Worm (Caenorhabditis elegans) whole organism, L1 larva: Measurements from ENCODE around the gene gst-20.

Experiments used
- C04F5.9 ChIP-seq: sonication (generic microtip); optimal IDR thresholded peaks from 2 replicates; lab custom pipeline; 2016; ENCODE audit warnings: missing genetic modification characterization, missing compliant biosample characterization
- C16A3.4 ChIP-seq: fragments of 150-350 bp; optimal IDR thresholded peaks from 2 replicates; lab custom pipeline; 2014; ENCODE audit warnings: missing biosample characterization, missing genetic modification characterization
- C34B4.2 ChIP-seq: sonication (generic microtip); optimal IDR thresholded peaks from 2 replicates; lab custom pipeline; 2017; ENCODE audit warnings: mild to moderate bottlenecking, missing genetic modification characterization, missing compliant biosample characterization
- F16B12.6 ChIP-seq: fragments of 150-350 bp; optimal IDR thresholded peaks from 2 replicates; lab custom pipeline; 2014; ENCODE audit warnings: missing biosample characterization, missing genetic modification characterization
- Y116A8C.19 ChIP-seq: sonication (generic microtip); optimal IDR thresholded peaks from 2 replicates; lab custom pipeline; 2016; ENCODE audit warnings: missing compliant biosample characterization, missing genetic modification characterization, borderline replicate concordance
- aha-1 ChIP-seq: fragments of 150-350 bp; optimal IDR thresholded peaks from 2 replicates; lab custom pipeline; 2014; ENCODE audit warnings: missing biosample characterization, missing genetic modification characterization
- ama-1 ChIP-seq: fragments of 150-350 bp; optimal IDR thresholded peaks from 2 replicates; lab custom pipeline; 2014
- blmp-1 ChIP-seq: fragments of 150-350 bp; optimal IDR thresholded peaks from 2 replicates; lab custom pipeline; 2014; ENCODE audit warnings: missing biosample characterization, missing genetic modification characterization
- ceh-63 ChIP-seq: fragments of 200-800 bp; sonication (Bioruptor generic); optimal IDR thresholded peaks from 2 replicates; lab custom pipeline; 2018; ENCODE audit warnings: mild to moderate bottlenecking, missing genetic modification characterization, missing compliant biosample characterization
- ceh-82 ChIP-seq, 3 experiments: fragments of 150-350 bp in 1 of 3; sonication (generic microtip) in 2 of 3; optimal IDR thresholded peaks; 2 replicates each; lab custom pipeline; 2014 to 2017; ENCODE audit warnings: missing biosample characterization in 3 of 3, missing genetic modification characterization in 3 of 3
- ces-1 ChIP-seq: fragments of 150-350 bp; optimal IDR thresholded peaks from 2 replicates; lab custom pipeline; 2014; ENCODE audit warnings: missing biosample characterization, missing genetic modification reagents, missing genetic modification characterization
- efl-1 ChIP-seq, 4 experiments: fragments of 150-350 bp; optimal IDR thresholded peaks in 3 of 4; peaks in 1 of 4; 1 replicate in 1 of 4; 2 replicates in 3 of 4; lab custom pipeline; 2014; ENCODE audit warnings: missing biosample characterization in 2 of 4, missing genetic modification characterization in 2 of 4, missing genetic modification reagents in 2 of 4
- efl-3 ChIP-seq: fragments of 200-800 bp; sonication (Bioruptor generic); optimal IDR thresholded peaks from 2 replicates; lab custom pipeline; 2018; ENCODE audit warnings: mild to moderate bottlenecking, missing genetic modification characterization, missing compliant biosample characterization
- elt-2 ChIP-seq: sonication (generic microtip); optimal IDR thresholded peaks from 2 replicates; lab custom pipeline; 2016; ENCODE audit warnings: missing genetic modification characterization, mild to moderate bottlenecking, inconsistent platforms, missing compliant biosample characterization, missing genetic modification reagents
- elt-3 ChIP-seq, 6 experiments: fragments of 150-350 bp in 1 of 6; sonication (generic microtip); optimal IDR thresholded peaks; 2 replicates each; lab custom pipeline; 2017 to 2018; ENCODE audit warnings: missing biosample characterization in 6 of 6, missing genetic modification characterization in 6 of 6, inconsistent platforms in 1 of 6
- fkh-10 ChIP-seq: sonication (generic microtip); optimal IDR thresholded peaks from 2 replicates; lab custom pipeline; 2017; ENCODE audit warnings: missing biosample characterization, missing genetic modification reagents, missing genetic modification characterization
- fkh-4 ChIP-seq: sonication (generic microtip); optimal IDR thresholded peaks from 2 replicates; lab custom pipeline; 2016; ENCODE audit warnings: missing compliant biosample characterization, missing genetic modification characterization, borderline replicate concordance
- fkh-8 ChIP-seq: sonication (generic microtip); optimal IDR thresholded peaks from 2 replicates; lab custom pipeline; 2016; ENCODE audit warnings: mild to moderate bottlenecking, missing genetic modification characterization, missing compliant biosample characterization
- fos-1 ChIP-seq: fragments of 150-350 bp; optimal IDR thresholded peaks from 2 replicates; lab custom pipeline; 2014; ENCODE audit warnings: missing biosample characterization, missing genetic modification characterization
- grh-1 ChIP-seq: fragments of 200-800 bp; sonication (Bioruptor generic); IDR thresholded peaks from 2 replicates; pipeline ENCODE4 v1.3.6; 2022; ENCODE audit warnings: missing genetic modification reagents, missing genetic modification characterization, missing compliant biosample characterization
- hlh-17 ChIP-seq: fragments of 200-800 bp; sonication (Bioruptor generic); optimal IDR thresholded peaks from 2 replicates; lab custom pipeline; 2018; ENCODE audit warnings: missing genetic modification characterization, mild to moderate bottlenecking, missing compliant biosample characterization, moderate library complexity, borderline replicate concordance
- hpl-2 ChIP-seq: fragments of 150-350 bp; optimal IDR thresholded peaks from 2 replicates; lab custom pipeline; 2014; ENCODE audit warnings: missing biosample characterization, missing genetic modification reagents, missing genetic modification characterization
- isw-1 ChIP-seq: fragments of 200-800 bp; sonication (Bioruptor generic); IDR thresholded peaks from 2 replicates; pipeline ENCODE4 v1.3.6; 2022; ENCODE audit warnings: missing genetic modification characterization, missing compliant biosample characterization
- jun-1 ChIP-seq: fragments of 150-350 bp; optimal IDR thresholded peaks from 2 replicates; lab custom pipeline; 2014; ENCODE audit warnings: missing biosample characterization, missing genetic modification reagents, missing genetic modification characterization
- lin-14 ChIP-seq: fragments of 200-800 bp; sonication (Bioruptor generic); optimal IDR thresholded peaks from 2 replicates; lab custom pipeline; 2018; ENCODE audit warnings: mild to moderate bottlenecking, missing genetic modification characterization, moderate library complexity, missing compliant biosample characterization
- lin-39 ChIP-seq: fragments of 150-350 bp; optimal IDR thresholded peaks from 2 replicates; lab custom pipeline; 2014; ENCODE audit warnings: missing biosample characterization, missing genetic modification reagents, missing genetic modification characterization
- lsy-2 ChIP-seq, 2 experiments: fragments of 150-350 bp; optimal IDR thresholded peaks; 2 replicates each; lab custom pipeline; 2014; ENCODE audit warnings: missing biosample characterization in 2 of 2, missing genetic modification characterization in 2 of 2
- mdl-1 ChIP-seq, 2 experiments: fragments of 150-350 bp; optimal IDR thresholded peaks; 2 replicates each; lab custom pipeline; 2014 to 2017; ENCODE audit warnings: missing biosample characterization in 2 of 2, missing genetic modification characterization in 2 of 2, inconsistent platforms in 1 of 2
- mep-1 ChIP-seq: fragments of 150-350 bp; optimal IDR thresholded peaks from 2 replicates; lab custom pipeline; 2014; ENCODE audit warnings: missing biosample characterization, missing genetic modification characterization
- nhr-12 ChIP-seq: sonication (generic microtip); optimal IDR thresholded peaks from 2 replicates; lab custom pipeline; 2017; ENCODE audit warnings: missing biosample characterization, missing genetic modification characterization
- nhr-19 ChIP-seq: fragments of 200-800 bp; sonication (Bioruptor generic); conservative IDR thresholded peaks from 2 replicates; pipeline ENCODE4 v1.3.6; 2022; ENCODE audit warnings: missing genetic modification characterization, missing compliant biosample characterization
- nhr-20 ChIP-seq: sonication (generic microtip); optimal IDR thresholded peaks from 2 replicates; lab custom pipeline; 2016; ENCODE audit warnings: mild to moderate bottlenecking, missing genetic modification characterization, missing compliant biosample characterization
- nhr-237 ChIP-seq: fragments of 150-350 bp; optimal IDR thresholded peaks from 2 replicates; lab custom pipeline; 2014; ENCODE audit warnings: missing biosample characterization, missing genetic modification characterization
- nhr-47 ChIP-seq: sonication (generic microtip); optimal IDR thresholded peaks from 2 replicates; lab custom pipeline; 2016; ENCODE audit warnings: mild to moderate bottlenecking, missing genetic modification characterization, moderate library complexity, missing compliant biosample characterization
- nhr-76 ChIP-seq: sonication (generic microtip); optimal IDR thresholded peaks from 2 replicates; lab custom pipeline; 2017; ENCODE audit warnings: missing biosample characterization, missing genetic modification characterization
- nhr-77 ChIP-seq: fragments of 150-350 bp; optimal IDR thresholded peaks from 2 replicates; lab custom pipeline; 2014; ENCODE audit warnings: missing biosample characterization, missing genetic modification characterization
- nhr-85 ChIP-seq: sonication (generic microtip); peaks from one replicate; lab custom pipeline; 2016; ENCODE audit warnings: missing genetic modification characterization, inconsistent platforms, missing compliant biosample characterization
- nhr-90 ChIP-seq: sonication (generic microtip); optimal IDR thresholded peaks from 2 replicates; lab custom pipeline; 2016; ENCODE audit warnings: mild to moderate bottlenecking, missing genetic modification characterization, missing compliant biosample characterization; ENCODE audit not compliant: poor library complexity
- pag-3 ChIP-seq: sonication (generic microtip); optimal IDR thresholded peaks from 2 replicates; lab custom pipeline; 2017; ENCODE audit warnings: missing genetic modification characterization, mild to moderate bottlenecking, missing compliant biosample characterization, antibody characterized with exemption, borderline replicate concordance; ENCODE audit not compliant: insufficient read depth
- pax-3 ChIP-seq: fragments of 200-800 bp; sonication (Bioruptor generic); optimal IDR thresholded peaks from 2 replicates; lab custom pipeline; 2018; ENCODE audit warnings: mild to moderate bottlenecking, missing genetic modification characterization, moderate library complexity, missing compliant biosample characterization
- rnt-1 ChIP-seq: sonication (generic microtip); optimal IDR thresholded peaks from 2 replicates; lab custom pipeline; 2016; ENCODE audit warnings: mild to moderate bottlenecking, missing genetic modification characterization, moderate library complexity, missing compliant biosample characterization
- snpc-4 ChIP-seq: fragments of 150-350 bp; optimal IDR thresholded peaks from 2 replicates; lab custom pipeline; 2014; ENCODE audit warnings: missing biosample characterization, missing genetic modification characterization
- snu-23 ChIP-seq: sonication (generic microtip); optimal IDR thresholded peaks from 2 replicates; lab custom pipeline; 2016; ENCODE audit warnings: missing genetic modification characterization, missing compliant biosample characterization
- sptf-1 ChIP-seq: fragments of 150-350 bp; optimal IDR thresholded peaks from 2 replicates; lab custom pipeline; 2014; ENCODE audit warnings: missing biosample characterization, missing genetic modification characterization
- swsn-7 ChIP-seq: sonication (generic microtip); optimal IDR thresholded peaks from 2 replicates; lab custom pipeline; 2016; ENCODE audit warnings: missing genetic modification characterization, missing compliant biosample characterization
- unc-130 ChIP-seq: fragments of 150-350 bp; optimal IDR thresholded peaks from 2 replicates; lab custom pipeline; 2017; ENCODE audit warnings: missing biosample characterization, missing genetic modification characterization, inconsistent platforms
- unc-30 ChIP-seq: sonication (generic microtip); optimal IDR thresholded peaks from 2 replicates; lab custom pipeline; 2017; ENCODE audit warnings: missing biosample characterization, missing genetic modification characterization
- unc-62 ChIP-seq: fragments of 150-350 bp; optimal IDR thresholded peaks from 2 replicates; lab custom pipeline; 2014; ENCODE audit warnings: missing biosample characterization, missing genetic modification reagents, missing genetic modification characterization
- vab-15 ChIP-seq: sonication (generic microtip); optimal IDR thresholded peaks from 2 replicates; lab custom pipeline; 2017; ENCODE audit warnings: missing genotype, mild to moderate bottlenecking, missing genetic modification characterization, missing compliant biosample characterization

The gst-20 gene

DNA sequence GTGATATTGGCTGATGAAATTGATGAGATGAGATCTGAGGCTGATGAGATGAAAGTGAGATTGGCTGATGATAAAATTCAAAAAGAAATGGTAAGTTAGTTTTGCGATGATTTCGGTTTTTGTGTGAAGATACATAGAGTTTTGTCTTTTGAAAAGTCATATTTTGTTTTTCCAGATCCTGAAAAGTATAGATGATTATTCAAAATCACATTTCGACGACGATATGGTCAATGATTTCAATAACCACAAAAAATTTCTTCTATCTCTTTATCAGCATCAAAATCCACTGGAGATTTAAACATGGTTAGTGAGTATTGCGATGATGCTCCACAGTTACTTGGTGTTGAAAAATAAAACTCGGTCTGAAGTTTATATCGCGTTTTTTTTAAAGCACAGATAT, 8.7 kb downstream of the gst-20 start, which contains the start of gene csp-1:
Gene csp-1 (plus strand): TSS at position 301 of the 400 bp plus-strand sequence.
- no peak for TF ChIP-seq efl-1 (optimal IDR thresholded peaks at IDR 0.05; lab: Kevin White, UChicago)
- peak in 1 of 2 experiments; percentile 80 for TF ChIP-seq efl-1 (GFP tag; optimal IDR thresholded peaks at IDR 0.05 in 1 of 2; lab: Kevin White, UChicago)
- TF ChIP-seq nhr-85 (tag; lab: Kevin White, UChicago): peak; percentile 29
- no peak for TF ChIP-seq C34B4.2

DNA sequence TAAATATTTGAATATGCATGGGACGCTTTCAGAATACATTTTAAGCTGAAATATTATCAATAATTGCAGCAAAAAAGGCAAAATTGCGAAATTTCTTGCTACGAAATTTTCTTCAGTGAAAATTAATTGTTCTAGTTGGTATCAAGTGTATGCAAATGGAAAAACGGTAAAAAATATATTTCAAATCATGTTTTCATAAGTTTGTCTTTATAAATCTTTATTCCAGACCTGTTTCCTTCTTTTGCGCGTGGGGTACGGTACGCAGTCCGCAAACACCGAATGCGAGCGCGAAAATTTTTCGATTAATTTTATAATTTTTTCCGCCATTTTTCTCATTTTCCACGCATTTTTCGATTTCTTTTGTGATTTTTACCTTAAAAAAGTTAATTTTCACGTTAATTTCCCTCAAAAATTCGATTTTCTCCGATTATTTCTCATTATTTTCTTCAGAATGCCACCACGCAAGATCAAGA, 13.1 kb downstream of the gst-20 start, which contains the start of the genes fbxc-23 and csc-1:
Gene fbxc-23 (minus strand): TSS at position 51 of the 473 bp plus-strand sequence.
Gene csc-1 (plus strand): TSS at position 451 of the 473 bp plus-strand sequence.
- TF ChIP-seq nhr-237 (tag; lab: Kevin White, UChicago) (no peak), hlh-17 (GFP tag; lab: Kevin White, UChicago) (no peak), aha-1 (tag; lab: Kevin White, UChicago) (no peak), nhr-76 (tag; lab: Kevin White, UChicago) (no peak), fkh-8 (tag; lab: Kevin White, UChicago) (peak; percentile 25), mdl-1 (tag; optimal IDR thresholded peaks at IDR 0.05; lab: Kevin White, UChicago) (peak in 1 of 2 experiments; percentile 41), ama-1 (no peak), ces-1 (GFP tag; lab: Kevin White, UChicago) (no peak), lsy-2 (tag; optimal IDR thresholded peaks at IDR 0.05; lab: Kevin White, UChicago) (peak; percentile 97 to 99), elt-3 (tag; optimal IDR thresholded peaks at IDR 0.05; lab: Kevin White, UChicago) (peak in 1 of 6 experiments; percentile 67), nhr-20 (tag; lab: Kevin White, UChicago) (peak; percentile 60), fkh-4 (peak; percentile 20), swsn-7 (tag; lab: Kevin White, UChicago) (peak; percentile 48), nhr-12 (tag; lab: Kevin White, UChicago) (no peak), blmp-1 (tag; lab: Kevin White, UChicago) (peak; percentile 76), nhr-47 (tag; lab: Kevin White, UChicago) (peak; percentile 51), hpl-2 (GFP tag; lab: Kevin White, UChicago) (no peak), isw-1 (no peak; the same call in 1 of the 2 replicates), vab-15 (no peak), lin-14 (GFP tag; lab: Kevin White, UChicago) (peak; percentile 43), ceh-63 (GFP tag; lab: Kevin White, UChicago) (no peak), jun-1 (tag; lab: Kevin White, UChicago) (no peak), unc-130 (tag; lab: Kevin White, UChicago) (peak; percentile 52), unc-62 (GFP tag; lab: Kevin White, UChicago) (no peak), nhr-19 (GFP tag; lab: Robert Waterston, UW) (peak; percentile 48), nhr-77 (tag; lab: Kevin White, UChicago) (peak; percentile 21), nhr-90 (no peak), C04F5.9 (no peak), mep-1 (tag; lab: Kevin White, UChicago) (peak; percentile 75), efl-1 (optimal IDR thresholded peaks at IDR 0.05; lab: Kevin White, UChicago) (peak; percentile 93 to 96), efl-1 (GFP tag; optimal IDR thresholded peaks at IDR 0.05 in 1 of 2; lab: Kevin White, UChicago) (peak; percentile 95 to 99), F16B12.6 (tag; lab: Kevin White, UChicago) (peak; percentile 92), lin-39 (tag; lab: Kevin White, UChicago) (no peak), C34B4.2 (no peak), rnt-1 (tag; lab: Kevin White, UChicago) (peak; percentile 36), elt-2 (no peak), pax-3 (tag; lab: Kevin White, UChicago) (no peak), Y116A8C.19 (no peak), efl-3 (GFP tag; lab: Kevin White, UChicago) (no peak), grh-1 (GFP tag; lab: Robert Waterston, UW) (peak; percentile 48; the same call in 1 of the 2 replicates), C16A3.4 (tag; lab: Kevin White, UChicago) (peak; percentile 59), snpc-4 (tag; lab: Kevin White, UChicago) (peak; percentile 60), fos-1 (tag; lab: Kevin White, UChicago) (no peak), sptf-1 (no peak), snu-23 (GFP tag; lab: Kevin White, UChicago) (peak; percentile 73), fkh-10 (GFP tag; lab: Kevin White, UChicago) (no peak), unc-30 (no peak), pag-3 (tag; lab: Kevin White, UChicago) (no peak), ceh-82 (tag; optimal IDR thresholded peaks at IDR 0.05; lab: Kevin White, UChicago) (peak; percentile 20 to 42 (median 28))
